In genomic region chr2L:1086312-1086906, dm6 we compare ENCODE assay signal across 1 fruit fly cellular context.
TF ChIP-seq lines count a peak whose summit lies in the region.

No protein-coding gene starts in this region.

TF ChIP-seq in whole organism, prepupa, 60 proteins besides CTCF, POLR2A, EP300 and RAD21 (continued from another document):
- TF ChIP-seq cyc (GFP tag; optimal IDR thresholded peaks at IDR 0.05; lab: Kevin White, UChicago) (peak; percentile 20), dsx (GFP tag; optimal IDR thresholded peaks at IDR 0.05; lab: Kevin White, UChicago; ENCODE audit: poor library complexity, severe bottlenecking) (no peak), svp (GFP tag; lab: Kevin White, UChicago) (peak; percentile 66), Sox14 (GFP tag; optimal IDR thresholded peaks at IDR 0.05; lab: Kevin White, UChicago) (peak; percentile 22), OdsH (GFP tag; optimal IDR thresholded peaks at IDR 0.05; lab: Kevin White, UChicago) (no peak), Blimp-1 (GFP tag; optimal IDR thresholded peaks at IDR 0.05; lab: Kevin White, UChicago) (no peak)
